Worm (Caenorhabditis elegans): ENCODE measurements around the gene ucr-2.2.

Gene ucr-2.2

ce11 chrX:15199052-15199451 is 25.3 kb downstream of the ucr-2.2 start, which contains the start of gene snt-7:
Gene snt-7 (minus strand): TSS chrX:15199152.
- TF ChIP-seq blmp-1 (tag; optimal IDR thresholded peaks at IDR 0.05) (no peak), ztf-11 (tag; optimal IDR thresholded peaks at IDR 0.05) (no peak), mep-1 (tag; optimal IDR thresholded peaks at IDR 0.05) (no peak), hlh-1 (tag; optimal IDR thresholded peaks at IDR 0.05) (no peak), ces-1 (GFP tag; optimal IDR thresholded peaks at IDR 0.05) (no peak), lsy-2 (tag; optimal IDR thresholded peaks at IDR 0.05) (no peak), unc-62 (GFP tag; optimal IDR thresholded peaks at IDR 0.05) (no peak), ceh-39 (tag; optimal IDR thresholded peaks at IDR 0.05) (no peak), nhr-76 (tag; optimal IDR thresholded peaks at IDR 0.05) (no peak), snpc-4 (tag; optimal IDR thresholded peaks at IDR 0.05) (no peak), tbx-8 (GFP tag; optimal IDR thresholded peaks at IDR 0.05) (no peak), pha-4 (tag; optimal IDR thresholded peaks at IDR 0.05) (no peak), lin-13 (tag; optimal IDR thresholded peaks at IDR 0.05) (no peak)

- TF ChIP-seq zip-8 (tag; optimal IDR thresholded peaks at IDR 0.05) (no peak), mep-1 (tag; optimal IDR thresholded peaks at IDR 0.05) (no peak), bed-3 (GFP tag; optimal IDR thresholded peaks at IDR 0.05) (no peak)
Observed at ce11 chrX:15200146-15200545, 26.4 kb downstream of the ucr-2.2 start.

- TF ChIP-seq sptf-1 (tag; optimal IDR thresholded peaks at IDR 0.05) = peak; percentile 6
- no peak for TF ChIP-seq bed-3 (GFP tag; optimal IDR thresholded peaks at IDR 0.05)
- TF ChIP-seq mab-5 (tag; optimal IDR thresholded peaks at IDR 0.05) = no peak
- no peak for TF ChIP-seq unc-39 (tag; optimal IDR thresholded peaks at IDR 0.05)
- no peak for TF ChIP-seq ceh-83 (GFP tag; optimal IDR thresholded peaks at IDR 0.05)
- no peak for TF ChIP-seq ceh-39 (tag; optimal IDR thresholded peaks at IDR 0.05)
- TF ChIP-seq flh-1 (GFP tag; optimal IDR thresholded peaks at IDR 0.05) = no peak
- no peak for TF ChIP-seq elt-3 (tag; optimal IDR thresholded peaks at IDR 0.05)
- TF ChIP-seq nhr-2 (tag; optimal IDR thresholded peaks at IDR 0.05) = no peak
- peak; percentile 2 for TF ChIP-seq cnd-1 (tag; optimal IDR thresholded peaks at IDR 0.05)
- TF ChIP-seq blmp-1 (tag; optimal IDR thresholded peaks at IDR 0.05) = no peak
- no peak for TF ChIP-seq M03D4.4 (tag; optimal IDR thresholded peaks at IDR 0.05)
- no peak for TF ChIP-seq mep-1 (tag; optimal IDR thresholded peaks at IDR 0.05)
- no peak for TF ChIP-seq nhr-237 (tag; optimal IDR thresholded peaks at IDR 0.05)
- TF ChIP-seq lsy-2 (tag; optimal IDR thresholded peaks at IDR 0.05) = no peak
- no peak for TF ChIP-seq ztf-11 (tag; optimal IDR thresholded peaks at IDR 0.05)
- no peak for TF ChIP-seq lin-32 (GFP tag; optimal IDR thresholded peaks at IDR 0.05)
- no peak for TF ChIP-seq unc-120 (tag; optimal IDR thresholded peaks at IDR 0.05; ENCODE audit: poor library complexity, severe bottlenecking)
Observed at ce11 chrX:15200720-15201119, 27.0 kb downstream of the ucr-2.2 start.

- no peak for TF ChIP-seq lin-32 (GFP tag; optimal IDR thresholded peaks at IDR 0.05)
- TF ChIP-seq mls-2 (tag; optimal IDR thresholded peaks at IDR 0.05) = peak; percentile 19
Observed at ce11 chrX:15213182-15213829, 39.6 kb downstream of the ucr-2.2 start, which contains the start of the genes H03A11.13 and famk-1. Gene H03A11.13 (minus strand): TSS chrX:15213232. Gene famk-1 (minus strand): TSS chrX:15213259.

ce11 chrX:15215272-15215671 is 41.6 kb downstream of the ucr-2.2 start:
- TF ChIP-seq ceh-43 (GFP tag; optimal IDR thresholded peaks at IDR 0.05) (no peak), mep-1 (tag; optimal IDR thresholded peaks at IDR 0.05) (no peak), sem-2 (GFP tag; optimal IDR thresholded peaks at IDR 0.05) (no peak), lsy-2 (tag; optimal IDR thresholded peaks at IDR 0.05) (no peak), hlh-1 (tag; optimal IDR thresholded peaks at IDR 0.05) (no peak), mls-2 (tag; optimal IDR thresholded peaks at IDR 0.05) (no peak), nhr-237 (tag; optimal IDR thresholded peaks at IDR 0.05) (no peak), ham-2 (GFP tag; optimal IDR thresholded peaks at IDR 0.05) (no peak), ceh-83 (GFP tag; optimal IDR thresholded peaks at IDR 0.05) (no peak), elt-1 (tag; optimal IDR thresholded peaks at IDR 0.05; ENCODE audit: borderline replicate concordance, insufficient read depth) (no peak), lin-32 (GFP tag; optimal IDR thresholded peaks at IDR 0.05) (no peak), snpc-4 (tag; optimal IDR thresholded peaks at IDR 0.05) (no peak), ceh-39 (tag; optimal IDR thresholded peaks at IDR 0.05) (no peak), sptf-1 (tag; optimal IDR thresholded peaks at IDR 0.05) (no peak), bed-3 (GFP tag; optimal IDR thresholded peaks at IDR 0.05) (no peak), unc-62 (GFP tag; optimal IDR thresholded peaks at IDR 0.05) (no peak), lin-13 (tag; optimal IDR thresholded peaks at IDR 0.05) (no peak)

Measured in whole organism, mixed stage, embryonic.